Worm (Caenorhabditis elegans) whole organism, young adult: ENCODE data around the gene irg-1.

ENCODE experiments used
- T26A5.8 ChIP-seq: sonication (generic microtip); optimal IDR thresholded peaks from 2 replicates; lab custom pipeline; 2016; ENCODE audit warnings: missing genetic modification characterization, missing compliant biosample characterization
- athp-1 ChIP-seq: sonication (generic microtip); optimal IDR thresholded peaks from 2 replicates; lab custom pipeline; 2017; ENCODE audit warnings: mild to moderate bottlenecking, missing genetic modification characterization, missing compliant biosample characterization
- hlh-26 ChIP-seq: fragments of 200-800 bp; sonication (Bioruptor generic); conservative IDR thresholded peaks from 2 replicates; pipeline ENCODE4 v1.3.6; 2022; ENCODE audit warnings: missing genetic modification reagents, missing genetic modification characterization, missing compliant biosample characterization
- nhr-90 ChIP-seq: sonication (generic microtip); optimal IDR thresholded peaks from 2 replicates; lab custom pipeline; 2016; ENCODE audit warnings: missing genotype, mild to moderate bottlenecking, missing genetic modification characterization, missing compliant biosample characterization
- snpc-4 ChIP-seq, 5 experiments: fragments of 150-350 bp in 1 of 5; sonication (generic microtip) in 4 of 5; optimal IDR thresholded peaks; 2 replicates each; lab custom pipeline; 2014 to 2018; ENCODE audit warnings: missing genetic modification characterization in 5 of 5, missing biosample characterization in 3 of 5, antibody characterized with exemption in 2 of 5, mild to moderate bottlenecking in 2 of 5, missing compliant biosample characterization in 2 of 5, missing genotype in 2 of 5, moderate library complexity in 2 of 5, missing genetic modification reagents in 1 of 5

DNA sequence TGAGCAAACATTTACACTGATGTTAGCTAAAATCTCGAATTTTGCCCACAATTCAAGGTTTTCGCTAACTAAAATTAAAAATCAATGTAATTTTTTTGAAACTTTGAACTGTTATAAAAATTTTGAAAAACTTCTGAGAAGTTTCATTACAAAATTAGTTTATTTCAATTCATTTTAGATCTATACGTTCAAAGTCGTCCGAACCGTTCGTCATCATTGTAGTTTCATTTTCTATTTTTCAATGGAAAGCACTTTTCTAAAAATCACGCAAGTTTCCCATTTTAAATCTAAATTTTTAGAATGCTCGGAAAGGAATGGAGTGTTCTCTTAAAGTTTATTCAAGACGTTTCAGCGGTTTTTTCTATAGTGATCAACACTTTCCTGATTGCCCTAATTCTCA lies 13.5 kb upstream of the irg-1 start, which contains the start of gene str-228:
- no peak for TF ChIP-seq T26A5.8 (tag; lab: Kevin White, UChicago)
- no peak for TF ChIP-seq nhr-90 (tag; lab: Kevin White, UChicago)
- no peak for TF ChIP-seq hlh-26
- TF ChIP-seq athp-1 = no peak
- no peak for TF ChIP-seq snpc-4 (GFP tag; optimal IDR thresholded peaks at IDR 0.05; lab: Kevin White, UChicago)
- no peak for TF ChIP-seq snpc-4 (tag; optimal IDR thresholded peaks at IDR 0.05; lab: Kevin White, UChicago)
